Fruit fly (Drosophila melanogaster): ENCODE data around the gene JhI-21.

JhI-21 gene

dm6 chr2L:12097698-12098097 is 41.9 kb upstream of the JhI-21 start, which contains the start of gene Ced-12 (continued):
- TF ChIP-seq vfl (GFP tag; optimal IDR thresholded peaks at IDR 0.05) (no peak), nom (GFP tag; optimal IDR thresholded peaks at IDR 0.05) (no peak), emc (GFP tag; optimal IDR thresholded peaks at IDR 0.05) (no peak), ind (GFP tag; optimal IDR thresholded peaks at IDR 0.05) (no peak), H15 (GFP tag; IDR thresholded peaks at IDR 0.05) (no peak), CG4328 (GFP tag; optimal IDR thresholded peaks at IDR 0.05) (no peak), Aef1 (GFP tag; IDR thresholded peaks at IDR 0.05) (no peak), sens-2 (GFP tag; IDR thresholded peaks at IDR 0.05) (no peak), CG8478 (optimal IDR thresholded peaks at IDR 0.05) (no peak), CG7357 (GFP tag; IDR thresholded peaks at IDR 0.05) (no peak), BtbVII (GFP tag; optimal IDR thresholded peaks at IDR 0.05) (no peak), Elba2 (GFP tag; optimal IDR thresholded peaks at IDR 0.05) (no peak), NfI (GFP tag; optimal IDR thresholded peaks at IDR 0.05) (no peak), CG4360 (GFP tag; IDR thresholded peaks at IDR 0.05) (0 out of 2 replicates have a peak, but pooled peaks have one; percentile 19), CG7928 (GFP tag; optimal IDR thresholded peaks at IDR 0.05) (no peak), esg (GFP tag; conservative IDR thresholded peaks at IDR 0.05) (no peak), Sry-δ (GFP tag; optimal IDR thresholded peaks at IDR 0.05) (peak; percentile 18), CG11560 (tag; IDR thresholded peaks at IDR 0.05) (no peak), CG4424 (GFP tag; optimal IDR thresholded peaks at IDR 0.05) (no peak), tio (GFP tag; optimal IDR thresholded peaks at IDR 0.05) (no peak), D19A (tag; optimal IDR thresholded peaks at IDR 0.05) (no peak), Mrtf (GFP tag; IDR thresholded peaks at IDR 0.05) (no peak), CG8290 (GFP tag; optimal IDR thresholded peaks at IDR 0.05) (no peak), CG8290 (tag; optimal IDR thresholded peaks at IDR 0.05) (no peak), tin (GFP tag; optimal IDR thresholded peaks at IDR 0.05) (no peak), tgo (GFP tag; IDR thresholded peaks at IDR 0.05) (no peak), chm (GFP tag; IDR thresholded peaks at IDR 0.05) (no peak), CG8388 (GFP tag; optimal IDR thresholded peaks at IDR 0.05) (no peak), lbe (GFP tag; optimal IDR thresholded peaks at IDR 0.05) (no peak), Sin3A (optimal IDR thresholded peaks at IDR 0.05) (peak; percentile 6), CG17359 (tag; optimal IDR thresholded peaks at IDR 0.05) (peak; percentile 46), Atf3 (GFP tag; optimal IDR thresholded peaks at IDR 0.05) (no peak), Dip3 (GFP tag; optimal IDR thresholded peaks at IDR 0.05) (no peak), CG11085 (GFP tag; IDR thresholded peaks at IDR 0.05) (no peak), CG31224 (GFP tag; IDR thresholded peaks at IDR 0.05) (no peak), pan (optimal IDR thresholded peaks at IDR 0.05) (no peak), pan (GFP tag; optimal IDR thresholded peaks at IDR 0.05 in 1 of 2, IDR thresholded peaks at IDR 0.05 in 1 of 2) (no peak), odd (GFP tag; optimal IDR thresholded peaks at IDR 0.05) (no peak), CG6689 (GFP tag; IDR thresholded peaks at IDR 0.05) (no peak), CG15696 (tag; optimal IDR thresholded peaks at IDR 0.05) (no peak), Dp (GFP tag; optimal IDR thresholded peaks at IDR 0.05) (peak; percentile 90), slp2 (GFP tag; optimal IDR thresholded peaks at IDR 0.05) (no peak), MBD-R2 (GFP tag; IDR thresholded peaks at IDR 0.05) (peak; percentile 46), CG18764 (GFP tag; optimal IDR thresholded peaks at IDR 0.05) (no peak), pho (GFP tag; optimal IDR thresholded peaks at IDR 0.05) (no peak), Atf6 (GFP tag; IDR thresholded peaks at IDR 0.05) (no peak), Awh (GFP tag; IDR thresholded peaks at IDR 0.05) (no peak), CG17186 (GFP tag; optimal IDR thresholded peaks at IDR 0.05) (peak; percentile 83), CG3995 (GFP tag; optimal IDR thresholded peaks at IDR 0.05) (no peak), Bgb (GFP tag; IDR thresholded peaks at IDR 0.05; ENCODE audit: partially characterized antibody) (no peak)
